Worm (Caenorhabditis elegans) whole organism, young adult: ENCODE results near the gene srh-287.

Experiments
- B0035.1 ChIP-seq: sonication (generic microtip); optimal IDR thresholded peaks from 2 replicates; lab custom pipeline; 2016; ENCODE audit warnings: missing genetic modification characterization, mild to moderate bottlenecking, missing compliant biosample characterization, missing genotype, missing genetic modification reagents
- B0261.1 ChIP-seq: sonication (generic microtip); optimal IDR thresholded peaks from 2 replicates; lab custom pipeline; 2016; ENCODE audit warnings: mild to moderate bottlenecking, missing genetic modification characterization, moderate library complexity, missing compliant biosample characterization
- D2030.7 ChIP-seq: fragments of 200-800 bp; sonication (Bioruptor generic); IDR thresholded peaks from 2 replicates; pipeline ENCODE4 v1.3.6; 2022; ENCODE audit warnings: missing genetic modification reagents, missing genetic modification characterization, missing compliant biosample characterization
- F22D6.2 ChIP-seq: sonication (generic microtip); optimal IDR thresholded peaks from 2 replicates; lab custom pipeline; 2016; ENCODE audit warnings: mild to moderate bottlenecking, missing genetic modification characterization, missing compliant biosample characterization
- F39B2.1 ChIP-seq: fragments of 200-800 bp; sonication (Bioruptor generic); IDR thresholded peaks from 2 replicates; pipeline ENCODE4 v1.3.6; 2022; ENCODE audit warnings: missing genetic modification reagents, missing genetic modification characterization, missing compliant biosample characterization
- F57A8.1 ChIP-seq: fragments of 200-800 bp; sonication (Bioruptor generic); optimal IDR thresholded peaks from 2 replicates; lab custom pipeline; 2018; ENCODE audit warnings: mild to moderate bottlenecking, missing genetic modification characterization, moderate library complexity, missing compliant biosample characterization
- Y53F4B.3 ChIP-seq: fragments of 200-800 bp; sonication (Bioruptor generic); IDR thresholded peaks from 2 replicates; pipeline ENCODE4 v1.3.6; 2022; ENCODE audit warnings: missing genetic modification reagents, missing genetic modification characterization, missing compliant biosample characterization
- Y79H2A.3 ChIP-seq: fragments of 200-800 bp; sonication (Bioruptor generic); conservative IDR thresholded peaks from 2 replicates; pipeline ENCODE4 v1.3.6; 2022; ENCODE audit warnings: missing genetic modification reagents, missing genetic modification characterization, missing compliant biosample characterization
- ama-1 ChIP-seq, 3 experiments: fragments of 150-350 bp in 1 of 3; sonication (generic microtip) in 2 of 3; optimal IDR thresholded peaks; 2 replicates each; lab custom pipeline; 2014 to 2018; ENCODE audit warnings: missing biosample characterization in 2 of 3, missing genetic modification characterization in 2 of 3, missing genetic modification reagents in 2 of 3
- aptf-3 ChIP-seq: fragments of 200-800 bp; sonication (Bioruptor generic); IDR thresholded peaks from 2 replicates; pipeline ENCODE4 v1.3.6; 2022; ENCODE audit warnings: missing genetic modification characterization, missing compliant biosample characterization
- atf-7 ChIP-seq: sonication (generic microtip); optimal IDR thresholded peaks from 2 replicates; lab custom pipeline; 2017; ENCODE audit warnings: mild to moderate bottlenecking, missing genetic modification characterization, missing compliant biosample characterization
- attf-3 ChIP-seq: fragments of 200-800 bp; sonication (Bioruptor generic); conservative IDR thresholded peaks from 2 replicates; pipeline ENCODE4 v1.3.6; 2022; ENCODE audit warnings: missing genetic modification reagents, missing genetic modification characterization, missing compliant biosample characterization
- ccch-3 ChIP-seq: fragments of 200-800 bp; sonication (Bioruptor generic); optimal IDR thresholded peaks from 2 replicates; lab custom pipeline; 2018; ENCODE audit warnings: mild to moderate bottlenecking, missing genetic modification characterization, missing compliant biosample characterization
- cebp-1 ChIP-seq, 2 experiments: fragments of 200-800 bp in 1 of 2; sonication (Bioruptor generic) in 1 of 2; sonication (generic microtip) in 1 of 2; IDR thresholded peaks in 1 of 2; optimal IDR thresholded peaks in 1 of 2; 2 replicates each; pipeline versions ENCODE4 v1.3.6 to Lab custom; 2017 to 2022; ENCODE audit warnings: missing compliant biosample characterization in 2 of 2, missing genetic modification characterization in 2 of 2, mild to moderate bottlenecking in 1 of 2, missing genetic modification reagents in 1 of 2, moderate library complexity in 1 of 2
- cebp-2 ChIP-seq: fragments of 200-800 bp; sonication (Bioruptor generic); IDR thresholded peaks from 2 replicates; pipeline ENCODE4 v1.3.6; 2022; ENCODE audit warnings: missing genetic modification characterization, missing compliant biosample characterization
- ceh-100 ChIP-seq: fragments of 200-800 bp; sonication (Bioruptor generic); IDR thresholded peaks from 2 replicates; pipeline ENCODE4 v1.3.6; 2022; ENCODE audit warnings: missing genetic modification reagents, missing genetic modification characterization, missing compliant biosample characterization
- ceh-40 ChIP-seq: fragments of 200-800 bp; sonication (Bioruptor generic); IDR thresholded peaks from 2 replicates; pipeline ENCODE4 v1.3.6; 2022; ENCODE audit warnings: missing genetic modification characterization, missing compliant biosample characterization
- ceh-79 ChIP-seq: sonication (generic microtip); optimal IDR thresholded peaks from 2 replicates; lab custom pipeline; 2017; ENCODE audit warnings: mild to moderate bottlenecking, missing genetic modification characterization, missing compliant biosample characterization
- dpff-1 ChIP-seq: sonication (generic microtip); optimal IDR thresholded peaks from 2 replicates; lab custom pipeline; 2017; ENCODE audit warnings: mild to moderate bottlenecking, missing genetic modification characterization, missing compliant biosample characterization
- efl-1 ChIP-seq: fragments of 150-350 bp; optimal IDR thresholded peaks from 2 replicates; lab custom pipeline; 2014; ENCODE audit warnings: missing biosample characterization, missing genetic modification reagents, missing genetic modification characterization
- fkh-3 ChIP-seq: sonication (generic microtip); optimal IDR thresholded peaks from 2 replicates; lab custom pipeline; 2016; ENCODE audit warnings: mild to moderate bottlenecking, missing genetic modification characterization, missing compliant biosample characterization
- hlh-12 ChIP-seq: sonication (generic microtip); optimal IDR thresholded peaks from 2 replicates; lab custom pipeline; 2016; ENCODE audit warnings: missing genetic modification characterization, missing compliant biosample characterization
- lin-26 ChIP-seq: fragments of 200-800 bp; sonication (Bioruptor generic); IDR thresholded peaks from 2 replicates; pipeline ENCODE4 v1.3.6; 2022; ENCODE audit warnings: missing genetic modification reagents, missing genetic modification characterization, missing compliant biosample characterization
- lin-40 ChIP-seq: sonication (generic microtip); optimal IDR thresholded peaks from 2 replicates; lab custom pipeline; 2016; ENCODE audit warnings: missing genetic modification characterization, mild to moderate bottlenecking, missing compliant biosample characterization, missing genotype, missing genetic modification reagents
- lir-1 ChIP-seq: fragments of 200-800 bp; sonication (Bioruptor generic); conservative IDR thresholded peaks from 2 replicates; pipeline ENCODE4 v1.3.6; 2022; ENCODE audit warnings: missing genetic modification reagents, missing genetic modification characterization, missing compliant biosample characterization
- lsy-27 ChIP-seq: sonication (generic microtip); optimal IDR thresholded peaks from 2 replicates; lab custom pipeline; 2017; ENCODE audit warnings: missing genetic modification characterization, mild to moderate bottlenecking, missing compliant biosample characterization, antibody characterized with exemption, missing genotype, borderline replicate concordance; ENCODE audit not compliant: insufficient read depth
- madf-10 ChIP-seq: sonication (generic microtip); optimal IDR thresholded peaks from 2 replicates; lab custom pipeline; 2016; ENCODE audit warnings: mild to moderate bottlenecking, missing genetic modification characterization, missing compliant biosample characterization
- madf-8 ChIP-seq: fragments of 200-800 bp; sonication (Bioruptor generic); conservative IDR thresholded peaks from 2 replicates; pipeline ENCODE4 v1.3.6; 2022; ENCODE audit warnings: missing genetic modification reagents, missing genetic modification characterization, missing compliant biosample characterization
- mxl-1 ChIP-seq: sonication (generic microtip); optimal IDR thresholded peaks from 2 replicates; lab custom pipeline; 2016; ENCODE audit warnings: missing genetic modification characterization, missing compliant biosample characterization
- nfyb-1 ChIP-seq: fragments of 200-800 bp; sonication (Bioruptor generic); IDR thresholded peaks from 2 replicates; pipeline ENCODE4 v1.3.6; 2022; ENCODE audit warnings: missing genetic modification reagents, missing genetic modification characterization, missing compliant biosample characterization
- nhr-80 ChIP-seq: sonication (generic microtip); optimal IDR thresholded peaks from 2 replicates; lab custom pipeline; 2016; ENCODE audit warnings: missing genetic modification characterization, missing compliant biosample characterization
- repo-1 ChIP-seq: sonication (generic microtip); optimal IDR thresholded peaks from 2 replicates; lab custom pipeline; 2017; ENCODE audit warnings: mild to moderate bottlenecking, missing genetic modification characterization, missing compliant biosample characterization
- rpc-1 ChIP-seq, 2 experiments: fragments of 150-350 bp in 1 of 2; sonication (generic microtip) in 1 of 2; optimal IDR thresholded peaks; 2 replicates each; lab custom pipeline; 2014 to 2018; ENCODE audit warnings: missing biosample characterization in 1 of 2, missing genetic modification characterization in 1 of 2, missing genetic modification reagents in 1 of 2, missing genotype in 1 of 2
- sdz-38 ChIP-seq: sonication (generic microtip); optimal IDR thresholded peaks from 2 replicates; lab custom pipeline; 2016; ENCODE audit warnings: missing genotype, missing genetic modification characterization, missing compliant biosample characterization
- sea-2 ChIP-seq: fragments of 200-800 bp; sonication (Bioruptor generic); IDR thresholded peaks from 2 replicates; pipeline ENCODE4 v1.3.6; 2022; ENCODE audit warnings: missing genetic modification characterization, missing compliant biosample characterization
- tbp1 ChIP-seq: fragments of 200-800 bp; sonication (Bioruptor generic); optimal IDR thresholded peaks from 2 replicates; lab custom pipeline; 2018; ENCODE audit warnings: mild to moderate bottlenecking, missing genetic modification characterization, missing compliant biosample characterization
- tlf-1 ChIP-seq: fragments of 200-800 bp; sonication (Bioruptor generic); optimal IDR thresholded peaks from 2 replicates; lab custom pipeline; 2018; ENCODE audit warnings: mild to moderate bottlenecking, missing genetic modification characterization, missing compliant biosample characterization
- unc-62 ChIP-seq: fragments of 150-350 bp; optimal IDR thresholded peaks from 2 replicates; lab custom pipeline; 2014; ENCODE audit warnings: missing biosample characterization, missing genetic modification reagents, missing genetic modification characterization
- ztf-22 ChIP-seq: fragments of 200-800 bp; sonication (Bioruptor generic); optimal IDR thresholded peaks from 2 replicates; lab custom pipeline; 2018; ENCODE audit warnings: mild to moderate bottlenecking, missing genetic modification characterization, moderate library complexity, missing compliant biosample characterization

Gene srh-287

DNA sequence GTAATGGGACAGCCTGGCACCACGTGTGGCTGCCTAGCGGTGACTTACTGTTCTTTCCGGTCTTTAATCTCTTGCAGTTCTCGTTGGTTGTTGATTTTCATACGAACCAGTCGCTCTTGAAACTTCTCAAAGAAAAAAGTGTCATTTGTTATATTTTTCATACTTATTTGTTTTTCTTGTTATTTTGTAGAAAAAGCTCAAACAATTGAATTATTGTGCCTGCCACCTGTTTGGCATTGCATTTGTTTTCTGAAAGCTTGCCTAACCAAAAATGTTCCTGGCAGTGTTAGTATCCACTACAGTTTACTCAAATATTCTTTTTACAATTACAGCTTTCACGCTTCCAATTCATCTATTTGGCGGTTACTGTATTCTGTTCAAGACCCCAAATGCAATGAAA lies 35.6 kb upstream of the srh-287 start, which contains the start of the genes C47A10.16 and srh-283:
Gene C47A10.16, minus strand, starts transcription at position 101 of the 400 bp plus-strand sequence.
Gene srh-283, plus strand, starts transcription at position 272 of the 400 bp plus-strand sequence.
- TF ChIP-seq ceh-40 (GFP tag; lab: Robert Waterston, UW) (no peak), lin-26 (GFP tag; lab: Robert Waterston, UW) (no peak), madf-10 (tag; lab: Kevin White, UChicago) (no peak), cebp-1 (GFP tag; IDR thresholded peaks at IDR 0.05; lab: Robert Waterston, UW) (no peak), cebp-1 (tag; optimal IDR thresholded peaks at IDR 0.05; lab: Kevin White, UChicago) (no peak), atf-7 (tag; lab: Kevin White, UChicago) (no peak), lsy-27 (tag; lab: Kevin White, UChicago) (no peak), ceh-79 (tag; lab: Kevin White, UChicago) (no peak), ccch-3 (GFP tag; lab: Kevin White, UChicago) (no peak), Y79H2A.3 (GFP tag; lab: Robert Waterston, UW) (no peak), lir-1 (no peak), nfyb-1 (GFP tag; lab: Robert Waterston, UW) (no peak), F39B2.1 (GFP tag; lab: Robert Waterston, UW) (no peak), tlf-1 (no peak)

DNA sequence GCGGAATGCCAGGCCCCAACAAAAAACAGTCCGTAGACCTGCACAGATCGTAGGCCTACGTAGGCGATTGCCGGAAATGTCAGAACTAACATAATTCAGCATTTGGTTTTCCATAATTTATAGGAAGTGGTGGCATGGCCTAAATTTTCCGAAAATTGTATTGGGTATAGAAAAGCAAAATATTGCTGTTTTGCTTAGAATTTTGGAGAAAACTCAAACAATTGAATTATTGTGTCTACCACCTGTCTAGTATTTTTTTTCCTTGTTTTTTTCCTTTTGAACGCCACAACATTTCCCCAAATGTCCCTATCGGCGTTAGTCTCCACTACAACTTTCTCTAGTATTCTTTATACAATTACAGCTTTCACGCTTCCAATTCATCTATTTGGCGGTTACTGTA lies 33.4 kb upstream of the srh-287 start, which contains the start of gene srh-284:
Gene srh-284, plus strand, starts transcription at position 301 of the 400 bp plus-strand sequence.
- TF ChIP-seq sea-2: no peak
- TF ChIP-seq fkh-3 (tag; lab: Kevin White, UChicago): no peak
- no peak for TF ChIP-seq madf-8 (GFP tag; lab: Robert Waterston, UW)
- no peak for TF ChIP-seq attf-3 (GFP tag; lab: Robert Waterston, UW)
- no peak for TF ChIP-seq mxl-1
- no peak for TF ChIP-seq D2030.7
- TF ChIP-seq ztf-22 (GFP tag; lab: Kevin White, UChicago): no peak
- no peak for TF ChIP-seq F22D6.2 (tag; lab: Kevin White, UChicago)
- no peak for TF ChIP-seq tlf-1
- no peak for TF ChIP-seq F57A8.1 (GFP tag; lab: Kevin White, UChicago)
- TF ChIP-seq sdz-38 (tag; lab: Kevin White, UChicago): no peak
- no peak for TF ChIP-seq aptf-3 (GFP tag; lab: Robert Waterston, UW)
- no peak for TF ChIP-seq hlh-12 (tag; lab: Kevin White, UChicago)
- no peak for TF ChIP-seq nhr-80
- no peak for TF ChIP-seq Y53F4B.3 (GFP tag; lab: Robert Waterston, UW)
- no peak for TF ChIP-seq B0035.1

- TF ChIP-seq ceh-100 (GFP tag; lab: Robert Waterston, UW): no peak
- no peak for TF ChIP-seq ztf-22 (GFP tag; lab: Kevin White, UChicago)
- no peak for TF ChIP-seq dpff-1
- peak; percentile 74 for TF ChIP-seq tbp1 (GFP tag; lab: Kevin White, UChicago)
- no peak for TF ChIP-seq ama-1 (optimal IDR thresholded peaks at IDR 0.05; lab: Kevin White, UChicago)
- TF ChIP-seq ama-1 (GFP tag; optimal IDR thresholded peaks at IDR 0.05; lab: Kevin White, UChicago): no peak
- no peak for TF ChIP-seq cebp-2 (GFP tag; lab: Robert Waterston, UW)
- no peak for TF ChIP-seq lin-40 (tag; lab: Kevin White, UChicago)
- TF ChIP-seq B0261.1 (tag; lab: Kevin White, UChicago): peak; percentile 29
- no peak for TF ChIP-seq atf-7 (tag; lab: Kevin White, UChicago)
- no peak for TF ChIP-seq ceh-79 (tag; lab: Kevin White, UChicago)
- TF ChIP-seq unc-62 (GFP tag; lab: Kevin White, UChicago): no peak
- no peak for TF ChIP-seq efl-1 (GFP tag; lab: Kevin White, UChicago)
- TF ChIP-seq rpc-1 (optimal IDR thresholded peaks at IDR 0.05; lab: Kevin White, UChicago): no peak
- peak; percentile 61 for TF ChIP-seq rpc-1 (tag; optimal IDR thresholded peaks at IDR 0.05; lab: Kevin White, UChicago)
- no peak for TF ChIP-seq repo-1 (tag; lab: Kevin White, UChicago)
- TF ChIP-seq madf-8 (GFP tag; lab: Robert Waterston, UW): no peak
- TF ChIP-seq mxl-1: no peak
- 0 out of 2 replicates have a peak, but pooled peaks have one; percentile 32 for TF ChIP-seq lin-26 (GFP tag; lab: Robert Waterston, UW)
Observed at ce11 chrV:17767768-17768167, 32.9 kb upstream of the srh-287 start.
